Fruit fly (Drosophila melanogaster): ENCODE results near the gene CG18549.
A peak's percentile ranks its signal among the peaks of the same experiment; 100 is the strongest.

CG18549 gene

DNA sequence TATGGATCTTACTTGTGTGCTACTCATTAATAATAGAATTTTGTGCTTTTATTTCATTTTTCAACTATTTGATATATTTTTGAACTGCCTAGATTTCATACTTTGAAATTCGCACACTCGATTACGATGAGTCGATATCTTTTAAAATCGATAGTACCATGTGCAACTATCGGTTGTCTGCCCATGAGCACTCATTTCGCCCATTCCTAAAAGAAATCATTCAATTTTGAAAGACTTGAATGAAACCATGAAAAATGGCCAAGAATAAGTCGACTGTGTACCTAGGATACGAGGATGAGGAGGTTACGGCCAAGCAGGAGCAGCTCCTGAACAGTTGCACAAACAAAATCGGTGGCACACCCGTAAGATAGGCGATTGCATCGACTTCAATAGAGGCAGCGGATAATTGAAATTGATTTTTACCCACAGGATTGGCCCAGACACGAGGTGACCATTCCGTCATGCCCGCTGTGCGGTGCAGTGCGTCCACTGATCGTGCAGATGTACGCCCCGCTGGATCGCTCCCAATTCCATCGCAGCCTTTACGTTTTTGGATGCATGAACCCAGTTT, 7.4 kb downstream of the CG18549 start, which contains the start of gene trus (continued):
- TF ChIP-seq wek (GFP tag; optimal IDR thresholded peaks at IDR 0.05) = no peak
- TF ChIP-seq CG17568 (GFP tag; optimal IDR thresholded peaks at IDR 0.05) = no peak
- no peak for TF ChIP-seq CG10543 (GFP tag; optimal IDR thresholded peaks at IDR 0.05)
- TF ChIP-seq pzg (GFP tag; optimal IDR thresholded peaks at IDR 0.05) = peak; percentile 70
- peak; percentile 76 for TF ChIP-seq vnd (GFP tag; IDR thresholded peaks at IDR 0.05; ENCODE audit: partially characterized antibody)
- no peak for TF ChIP-seq Sin3A (optimal IDR thresholded peaks at IDR 0.05)
- no peak for TF ChIP-seq HLH54F (GFP tag; optimal IDR thresholded peaks at IDR 0.05)
- no peak for TF ChIP-seq fu2 (GFP tag; optimal IDR thresholded peaks at IDR 0.05)
- no peak for TF ChIP-seq ro (GFP tag; IDR thresholded peaks at IDR 0.05)
- TF ChIP-seq CG17328 (GFP tag; IDR thresholded peaks at IDR 0.05) = no peak
- TF ChIP-seq slou (GFP tag; optimal IDR thresholded peaks at IDR 0.05) = no peak
- no peak for TF ChIP-seq Drgx (GFP tag; IDR thresholded peaks at IDR 0.05)
- no peak for TF ChIP-seq CG12391 (tag; optimal IDR thresholded peaks at IDR 0.05)
- no peak for TF ChIP-seq CG10321 (GFP tag; IDR thresholded peaks at IDR 0.05)
- TF ChIP-seq Adf1 (GFP tag; IDR thresholded peaks at IDR 0.05) = no peak
- TF ChIP-seq Neu2 (GFP tag; optimal IDR thresholded peaks at IDR 0.05; ENCODE audit: borderline replicate concordance) = no peak
- TF ChIP-seq CrebB (tag; optimal IDR thresholded peaks at IDR 0.05) = no peak
- TF ChIP-seq bbx (GFP tag; IDR thresholded peaks at IDR 0.05; ENCODE audit: partially characterized antibody) = peak; percentile 93
- no peak for TF ChIP-seq Gsc (GFP tag; IDR thresholded peaks at IDR 0.05)
- no peak for TF ChIP-seq CG13296 (GFP tag; optimal IDR thresholded peaks at IDR 0.05)
- TF ChIP-seq hkb (optimal IDR thresholded peaks at IDR 0.05) = no peak
- TF ChIP-seq hkb (GFP tag; IDR thresholded peaks at IDR 0.05) = no peak
- no peak for TF ChIP-seq CG4707 (GFP tag; optimal IDR thresholded peaks at IDR 0.05)
- no peak for TF ChIP-seq Dbx (GFP tag; IDR thresholded peaks at IDR 0.05)
- no peak for TF ChIP-seq CG4820 (GFP tag; optimal IDR thresholded peaks at IDR 0.05)
- peak; percentile 92 for TF ChIP-seq CG34224 (GFP tag; IDR thresholded peaks at IDR 0.05; ENCODE audit: partially characterized antibody)
- no peak for TF ChIP-seq sob (GFP tag; IDR thresholded peaks at IDR 0.05)
- TF ChIP-seq CG13287 (GFP tag; IDR thresholded peaks at IDR 0.05; ENCODE audit: partially characterized antibody) = peak; percentile 95
- no peak for TF ChIP-seq Dip2 (GFP tag; IDR thresholded peaks at IDR 0.05)
- no peak for TF ChIP-seq Taf1 (GFP tag; IDR thresholded peaks at IDR 0.05)
- no peak for TF ChIP-seq lbe (GFP tag; optimal IDR thresholded peaks at IDR 0.05)
- no peak for TF ChIP-seq otp (GFP tag; IDR thresholded peaks at IDR 0.05)
- TF ChIP-seq CG8359 (GFP tag; optimal IDR thresholded peaks at IDR 0.05; ENCODE audit: borderline replicate concordance) = no peak
- peak; percentile 87 for TF ChIP-seq Dp (GFP tag; optimal IDR thresholded peaks at IDR 0.05)
- no peak for TF ChIP-seq CG9609 (GFP tag; optimal IDR thresholded peaks at IDR 0.05)
- TF ChIP-seq fru (optimal IDR thresholded peaks at IDR 0.05) = no peak
- no peak for TF ChIP-seq CG7372 (GFP tag; IDR thresholded peaks at IDR 0.05)
- TF ChIP-seq Xbp1 (GFP tag; optimal IDR thresholded peaks at IDR 0.05) = no peak
- no peak for TF ChIP-seq CG12155 (GFP tag; optimal IDR thresholded peaks at IDR 0.05)
- TF ChIP-seq CG10654 (GFP tag; optimal IDR thresholded peaks at IDR 0.05) = no peak
- no peak for TF ChIP-seq CG10274 (GFP tag; optimal IDR thresholded peaks at IDR 0.05)
- TF ChIP-seq run (tag; optimal IDR thresholded peaks at IDR 0.05) = no peak
- no peak for TF ChIP-seq Mrtf (GFP tag; IDR thresholded peaks at IDR 0.05)
- TF ChIP-seq CG3726 (GFP tag; IDR thresholded peaks at IDR 0.05) = no peak
- TF ChIP-seq CG14965 (GFP tag; optimal IDR thresholded peaks at IDR 0.05; ENCODE audit: borderline replicate concordance) = no peak
- no peak for TF ChIP-seq cato (GFP tag; optimal IDR thresholded peaks at IDR 0.05; ENCODE audit: borderline replicate concordance)
- TF ChIP-seq Ets97D (GFP tag; optimal IDR thresholded peaks at IDR 0.05) = peak; percentile 4
- no peak for TF ChIP-seq CG2199 (GFP tag; IDR thresholded peaks at IDR 0.05)
- peak; percentile 70; the same call in 2 of the 3 replicates for TF ChIP-seq hb (GFP tag; IDR thresholded peaks at IDR 0.05; ENCODE audit: partially characterized antibody)
- TF ChIP-seq sna (GFP tag; IDR thresholded peaks at IDR 0.05; ENCODE audit: partially characterized antibody) = peak; percentile 77
- no peak for TF ChIP-seq pum (GFP tag; optimal IDR thresholded peaks at IDR 0.05)
- TF ChIP-seq trem (tag; optimal IDR thresholded peaks at IDR 0.05) = peak; percentile 39

All from whole organism, embryonic.